Worm (Caenorhabditis elegans) whole organism, late embryonic: ENCODE measurements around the gene str-231.

Experiments used
- dmd-4 ChIP-seq: sonication (generic microtip); optimal IDR thresholded peaks from 2 replicates; lab custom pipeline; 2016; ENCODE audit warnings: borderline replicate concordance, missing genetic modification characterization, missing compliant biosample characterization
- pros-1 ChIP-seq: fragments of 150-350 bp; optimal IDR thresholded peaks from 2 replicates; lab custom pipeline; 2014; ENCODE audit warnings: missing biosample characterization, missing genetic modification reagents, missing genetic modification characterization

- TF ChIP-seq pros-1 (tag; lab: Kevin White, UChicago) (no peak), dmd-4 (no peak)
Observed at ce11 chrV:15969653-15970052, 37.8 kb downstream of the str-231 start, which contains the start of gene F36G9.7.
